Worm (Caenorhabditis elegans): Measurements from ENCODE around the gene R11E3.2.

R11E3.2 gene

DNA sequence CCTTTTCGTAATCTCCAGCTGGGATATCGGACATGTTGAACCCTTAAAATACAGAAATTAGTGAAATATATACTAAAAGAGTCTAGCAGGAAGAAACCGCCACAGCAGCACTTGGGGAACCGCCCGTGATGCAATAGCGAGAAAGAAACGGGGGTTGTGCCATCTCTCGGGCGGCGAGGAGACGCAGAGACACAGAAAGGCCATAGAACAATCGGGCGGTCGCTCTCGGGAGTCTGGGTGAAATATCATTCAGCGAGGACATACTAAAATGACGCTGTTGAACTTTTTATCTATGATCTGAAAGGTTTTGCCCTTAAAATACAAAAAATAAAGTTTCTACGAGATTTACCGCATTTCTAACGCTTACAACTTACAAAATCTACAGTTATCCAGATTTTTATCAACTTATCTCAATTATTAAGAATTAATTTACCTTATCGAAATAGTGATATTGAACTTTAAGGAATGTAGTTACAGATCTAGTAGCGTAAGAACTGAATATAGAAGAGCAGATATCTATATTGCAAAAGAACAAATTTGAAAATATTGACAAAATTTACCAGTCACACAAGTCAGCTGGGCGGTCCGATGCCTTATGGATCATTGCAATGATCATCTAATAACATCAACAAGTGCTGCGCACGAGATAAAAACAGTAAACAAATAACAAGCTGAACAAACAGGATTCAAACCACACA is 23.3 kb upstream of the R11E3.2 start, which contains the start of gene cyc-2.1 (continued):
- TF ChIP-seq attf-4 (tag; optimal IDR thresholded peaks at IDR 0.05) (no peak), jun-1 (tag; optimal IDR thresholded peaks at IDR 0.05) (peak; percentile 24), zip-11 (GFP tag; IDR thresholded peaks at IDR 0.05) (no peak), daf-8 (GFP tag; IDR thresholded peaks at IDR 0.05) (no peak), ztf-7 (tag; optimal IDR thresholded peaks at IDR 0.05) (no peak), ceh-32 (tag; optimal IDR thresholded peaks at IDR 0.05; ENCODE audit: poor library complexity) (no peak), ceh-44 (GFP tag; IDR thresholded peaks at IDR 0.05) (no peak), mes-2 (tag; optimal IDR thresholded peaks at IDR 0.05; ENCODE audit: poor library complexity, severe bottlenecking) (peak; percentile 76), ces-1 (GFP tag; optimal IDR thresholded peaks at IDR 0.05) (no peak), nhr-6 (tag; optimal IDR thresholded peaks at IDR 0.05) (peak; percentile 61), madf-9 (GFP tag; conservative IDR thresholded peaks at IDR 0.05) (peak; percentile 54; the same call in 1 of the 2 replicates), T26A8.4 (GFP tag; IDR thresholded peaks at IDR 0.05) (peak; percentile 73), spr-3 (GFP tag; optimal IDR thresholded peaks at IDR 0.05) (no peak), mdl-1 (tag; optimal IDR thresholded peaks at IDR 0.05) (no peak), hif-1 (tag; optimal IDR thresholded peaks at IDR 0.05) (no peak)

DNA sequence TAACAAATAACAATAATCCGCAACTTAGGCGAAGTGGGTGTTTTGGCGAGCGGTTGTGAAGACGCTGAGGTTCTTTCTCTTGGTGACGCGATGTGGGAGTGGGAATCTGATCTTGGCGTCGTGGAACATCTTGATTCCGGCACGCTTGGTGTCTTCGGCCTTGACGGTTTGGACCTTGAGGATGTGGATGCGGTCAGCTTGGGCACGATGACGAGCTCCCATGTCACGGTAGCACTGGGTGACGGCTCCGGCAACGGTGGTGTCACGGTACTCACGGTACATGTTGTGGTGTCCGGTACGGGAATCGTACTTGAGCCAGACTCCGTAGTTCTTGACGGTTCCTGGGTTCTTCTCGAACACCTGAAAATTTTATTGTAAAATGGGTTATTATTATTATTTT is 22.7 kb upstream of the R11E3.2 start:
- TF ChIP-seq nhr-25 (tag; optimal IDR thresholded peaks at IDR 0.05; ENCODE audit: borderline replicate concordance, insufficient read depth) (no peak), fkh-10 (GFP tag; optimal IDR thresholded peaks at IDR 0.05) (no peak), set-16 (GFP tag; IDR thresholded peaks at IDR 0.05) (peak; percentile 69), lim-7 (GFP tag; IDR thresholded peaks at IDR 0.05) (peak; percentile 48; the same call in 1 of the 2 replicates), F44E2.7 (GFP tag; IDR thresholded peaks at IDR 0.05) (0 out of 2 replicates have a peak, but pooled peaks have one; percentile 20), aha-1 (tag) (peak; percentile 29), ceh-44 (GFP tag; IDR thresholded peaks at IDR 0.05) (0 out of 2 replicates have a peak, but pooled peaks have one; percentile 46), mdl-1 (tag; optimal IDR thresholded peaks at IDR 0.05) (no peak), zfp-2 (tag; optimal IDR thresholded peaks at IDR 0.05) (no peak), ztf-11 (tag; optimal IDR thresholded peaks at IDR 0.05) (no peak)

DNA sequence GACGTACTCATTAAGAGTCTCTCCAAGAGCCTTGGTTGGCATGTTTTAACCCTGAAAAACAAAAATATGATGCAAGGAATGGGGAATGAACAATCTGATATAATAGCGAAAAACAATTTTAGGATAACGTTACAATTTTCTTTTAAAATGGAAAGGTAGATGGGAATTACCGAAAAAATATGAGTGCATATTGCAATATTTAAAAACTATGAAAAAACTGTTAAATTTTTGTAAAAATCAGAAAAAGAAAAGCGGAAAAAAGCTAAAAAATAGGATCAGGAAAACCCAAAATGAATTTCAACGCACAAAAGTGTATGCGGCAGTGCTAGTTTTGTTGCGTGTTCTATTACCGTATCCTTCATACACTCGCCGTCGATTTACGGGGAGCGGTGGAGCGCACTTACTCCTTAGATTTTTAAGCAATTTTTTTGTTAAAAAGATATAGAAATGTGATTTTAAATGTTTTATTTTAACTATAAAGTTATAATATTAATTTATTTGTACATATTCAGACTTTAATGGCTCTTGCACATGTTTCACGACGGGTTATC is 22.1 kb upstream of the R11E3.2 start, which contains the start of the genes rpl-20 and Y17G9B.5:
rpl-20 (minus strand) TSS at position 51 of the 551 bp plus-strand sequence.
Y17G9B.5 (plus strand) TSS at position 513 of the 551 bp plus-strand sequence.
- TF ChIP-seq madf-5 (GFP tag; IDR thresholded peaks at IDR 0.05) (peak; percentile 96 to 99), zip-11 (GFP tag; IDR thresholded peaks at IDR 0.05) (0 out of 2 replicates have a peak, but pooled peaks have one; percentile 75), unc-130 (GFP tag; optimal IDR thresholded peaks at IDR 0.05) (peak; percentile 98), ama-1 (optimal IDR thresholded peaks at IDR 0.05) (peak; percentile 92), F10B5.3 (tag; optimal IDR thresholded peaks at IDR 0.05) (peak; percentile 96), ztf-11 (tag; optimal IDR thresholded peaks at IDR 0.05) (peak; percentile 38), gei-8 (GFP tag; optimal IDR thresholded peaks at IDR 0.05) (peak; percentile 93), T26A8.4 (GFP tag; IDR thresholded peaks at IDR 0.05) (peak; percentile 100), mep-1 (tag; optimal IDR thresholded peaks at IDR 0.05) (peak; percentile 100), ceh-20 (GFP tag; IDR thresholded peaks at IDR 0.05) (peak; percentile 100), hlh-30 (tag; optimal IDR thresholded peaks at IDR 0.05; ENCODE audit: insufficient read depth) (peak; percentile 98), ZK546.5 (tag; optimal IDR thresholded peaks at IDR 0.05) (peak; percentile 35 to 91), arid-1 (GFP tag; conservative IDR thresholded peaks at IDR 0.05) (peak; percentile 99), daf-16 (GFP tag; optimal IDR thresholded peaks at IDR 0.05) (peak; percentile 95 to 98), daf-16 (tag; optimal IDR thresholded peaks at IDR 0.05) (peak; percentile 97), spr-3 (GFP tag; optimal IDR thresholded peaks at IDR 0.05) (peak; percentile 100), snpc-4 (tag; optimal IDR thresholded peaks at IDR 0.05) (peak; percentile 65), mdl-1 (tag; optimal IDR thresholded peaks at IDR 0.05) (peak; percentile 22 to 92), daf-12 (tag; optimal IDR thresholded peaks at IDR 0.05) (no peak), unc-39 (tag; optimal IDR thresholded peaks at IDR 0.05) (no peak), php-3 (GFP tag; IDR thresholded peaks at IDR 0.05) (peak; percentile 99), duxl-1 (tag; optimal IDR thresholded peaks at IDR 0.05; ENCODE audit: poor library complexity) (peak; percentile 98), jun-1 (tag; optimal IDR thresholded peaks at IDR 0.05) (peak; percentile 96), nhr-42 (GFP tag; IDR thresholded peaks at IDR 0.05) (peak; percentile 99), spr-1 (tag; optimal IDR thresholded peaks at IDR 0.05) (peak; percentile 99), T20F7.1 (GFP tag; optimal IDR thresholded peaks at IDR 0.05) (peak; percentile 98), dmd-6 (GFP tag; IDR thresholded peaks at IDR 0.05) (peak; percentile 100), lin-39 (tag; optimal IDR thresholded peaks at IDR 0.05) (peak; percentile 91)
